Fruit fly (Drosophila melanogaster): ENCODE measurements around the gene Sfp33A2.

DNA sequence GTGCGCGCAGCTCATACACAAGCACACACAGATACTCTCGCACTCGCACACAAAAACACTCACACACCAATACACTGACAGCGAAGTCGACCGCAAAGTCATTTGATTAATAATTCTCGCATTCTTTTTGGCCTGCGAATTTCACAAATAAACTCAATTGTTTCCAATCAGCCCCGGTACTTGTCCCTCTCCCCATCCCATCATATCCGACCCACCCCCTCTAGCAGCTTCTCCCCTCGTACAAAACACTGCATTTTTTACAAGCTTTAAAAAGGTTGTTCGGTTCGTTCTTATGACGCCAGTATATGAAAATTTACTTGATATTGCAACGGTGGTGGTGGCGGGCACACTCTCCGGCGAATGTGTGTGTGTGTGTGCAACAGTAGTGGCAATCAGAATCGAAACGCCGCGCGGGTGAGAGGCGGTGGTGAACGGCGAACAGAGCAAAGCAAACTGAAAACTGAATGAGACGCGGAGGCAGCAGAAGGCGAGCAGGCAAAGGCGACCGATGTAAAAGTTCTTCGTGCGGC, 29.8 kb upstream of the Sfp33A2 start:
- TF ChIP-seq CG8159 (tag; optimal IDR thresholded peaks at IDR 0.05): no peak
- TF ChIP-seq CG9948 (tag; optimal IDR thresholded peaks at IDR 0.05): no peak
- TF ChIP-seq CG13204 (GFP tag; optimal IDR thresholded peaks at IDR 0.05): peak; percentile 75

Data from whole organism, pupa.